Fruit fly (Drosophila melanogaster) whole organism, embryonic: ENCODE measurements around the gene Datp.

Experiments
- Abd-B ChIP-seq: fragments of 200-800 bp; sonication (Bioruptor generic); optimal IDR thresholded peaks from 2 replicates; lab custom pipeline; 2018; ENCODE audit warnings: missing biosample characterization, mild to moderate bottlenecking, missing genetic modification characterization, moderate library complexity
- Aef1 ChIP-seq: fragments of 200-800 bp; sonication (Bioruptor generic); IDR thresholded peaks from 3 replicates; pipeline ENCODE4 v1.3.6; 2022; ENCODE audit warnings: missing biosample characterization, missing genetic modification characterization
- Atf6 ChIP-seq: fragments of 200-800 bp; sonication (Bioruptor generic); IDR thresholded peaks from 2 replicates; pipeline ENCODE4 v1.3.6; 2022; ENCODE audit warnings: missing biosample characterization, missing genetic modification characterization
- Awh ChIP-seq: fragments of 200-800 bp; sonication (Bioruptor generic); IDR thresholded peaks from 2 replicates; pipeline ENCODE4, ENCODE4 v1.3.6; 2022; ENCODE audit warnings: missing biosample characterization, missing genetic modification characterization
- CG12071 ChIP-seq: fragments of 200-800 bp; sonication (Bioruptor generic); optimal IDR thresholded peaks from 3 replicates; lab custom pipeline; 2018; ENCODE audit warnings: missing biosample characterization, mild to moderate bottlenecking, missing genetic modification characterization
- CG12659 ChIP-seq: fragments of 200-800 bp; sonication (Bioruptor generic); optimal IDR thresholded peaks from 3 replicates; lab custom pipeline; 2017; ENCODE audit warnings: mild to moderate bottlenecking, missing biosample characterization, missing genetic modification reagents, missing genetic modification characterization
- CG12942 ChIP-seq: fragments of 200-800 bp; sonication (Bioruptor generic); optimal IDR thresholded peaks from 3 replicates; lab custom pipeline; 2016; ENCODE audit warnings: missing biosample characterization, missing genetic modification characterization
- CG13424 ChIP-seq: fragments of 200-800 bp; sonication (Bioruptor generic); optimal IDR thresholded peaks from 2 replicates; lab custom pipeline; 2019; ENCODE audit warnings: missing biosample characterization, mild to moderate bottlenecking, missing genetic modification characterization, moderate library complexity
- CG14667 ChIP-seq: fragments of 200-800 bp; sonication (Bioruptor generic); IDR thresholded peaks from 2 replicates; pipeline ENCODE4 v1.3.6; 2022; ENCODE audit warnings: missing biosample characterization, missing genetic modification characterization
- CG1529 ChIP-seq: fragments of 200-800 bp; sonication (Bioruptor generic); optimal IDR thresholded peaks from 3 replicates; lab custom pipeline; 2018; ENCODE audit warnings: missing biosample characterization, missing genetic modification characterization
- CG18619 ChIP-seq: fragments of 200-800 bp; sonication (Bioruptor generic); optimal IDR thresholded peaks from 3 replicates; lab custom pipeline; 2017; ENCODE audit warnings: missing biosample characterization, mild to moderate bottlenecking, missing genetic modification characterization
- CG2116 ChIP-seq: fragments of 200-800 bp; sonication (Bioruptor generic); optimal IDR thresholded peaks from 3 replicates; lab custom pipeline; 2018; ENCODE audit warnings: missing biosample characterization, mild to moderate bottlenecking, missing genetic modification characterization
- CG2712 ChIP-seq: fragments of 200-800 bp; optimal IDR thresholded peaks from 3 replicates; lab custom pipeline; 2019; ENCODE audit warnings: missing biosample characterization, mild to moderate bottlenecking, missing genetic modification characterization, moderate library complexity
- CG3281 ChIP-seq: fragments of 200-800 bp; sonication (Bioruptor generic); optimal IDR thresholded peaks from 3 replicates; lab custom pipeline; 2017; ENCODE audit warnings: missing biosample characterization, mild to moderate bottlenecking, missing genetic modification characterization
- CG34376 ChIP-seq: fragments of 200-800 bp; sonication (Bioruptor generic); optimal IDR thresholded peaks from 2 replicates; lab custom pipeline; 2018; ENCODE audit warnings: missing biosample characterization, mild to moderate bottlenecking, missing genetic modification characterization
- CG4854 ChIP-seq: fragments of 200-800 bp; sonication (Bioruptor generic); optimal IDR thresholded peaks from 2 replicates; lab custom pipeline; 2016; ENCODE audit warnings: missing biosample characterization, missing genetic modification characterization, inconsistent platforms
- CG8924 ChIP-seq: fragments of 200-800 bp; optimal IDR thresholded peaks from 3 replicates; lab custom pipeline; 2019; ENCODE audit warnings: missing biosample characterization, mild to moderate bottlenecking, missing genetic modification characterization, moderate library complexity
- CG9797 ChIP-seq: fragments of 200-800 bp; sonication (Bioruptor generic); optimal IDR thresholded peaks from 3 replicates; lab custom pipeline; 2018; ENCODE audit warnings: missing biosample characterization, mild to moderate bottlenecking, missing genetic modification characterization
- CrebB ChIP-seq: fragments of 200-800 bp; sonication (Bioruptor generic); optimal IDR thresholded peaks from 3 replicates; lab custom pipeline; 2018; ENCODE audit warnings: missing biosample characterization, mild to moderate bottlenecking, missing genetic modification characterization
- D19A ChIP-seq: fragments of 200-800 bp; optimal IDR thresholded peaks from 3 replicates; lab custom pipeline; 2019; ENCODE audit warnings: missing biosample characterization, mild to moderate bottlenecking, missing genetic modification characterization, moderate library complexity
- Doc3 ChIP-seq: fragments of 200-800 bp; sonication (Bioruptor generic); IDR thresholded peaks from 3 replicates; pipeline ENCODE4 v1.3.6; 2022; ENCODE audit warnings: missing biosample characterization, missing genetic modification characterization; ENCODE audit not compliant: partially characterized antibody
- Ets65A ChIP-seq: fragments of 200-800 bp; sonication (Bioruptor generic); peaks from one replicate; lab custom pipeline; 2016; ENCODE audit warnings: missing biosample characterization, missing genetic modification characterization
- Mad ChIP-seq: fragments of 200-800 bp; sonication (Bioruptor generic); optimal IDR thresholded peaks from 2 replicates; lab custom pipeline; 2016; ENCODE audit warnings: missing biosample characterization, missing genetic modification characterization
- NC2β ChIP-seq: fragments of 200-800 bp; sonication (Bioruptor generic); optimal IDR thresholded peaks from 2 replicates; lab custom pipeline; 2016; ENCODE audit warnings: missing biosample characterization, missing genetic modification characterization
- NfI ChIP-seq: fragments of 200-800 bp; sonication (Bioruptor generic); optimal IDR thresholded peaks from 3 replicates; lab custom pipeline; 2018; ENCODE audit warnings: missing biosample characterization, mild to moderate bottlenecking, missing genetic modification characterization, moderate library complexity
- Oli ChIP-seq: fragments of 200-800 bp; sonication (Bioruptor generic); optimal IDR thresholded peaks from 2 replicates; lab custom pipeline; 2018; ENCODE audit warnings: missing biosample characterization, mild to moderate bottlenecking, missing genetic modification characterization, moderate library complexity
- Optix ChIP-seq: fragments of 200-800 bp; sonication (Bioruptor generic); IDR thresholded peaks from 3 replicates; pipeline ENCODE4 v1.3.6; 2022; ENCODE audit warnings: missing biosample characterization, missing genetic modification characterization
- Sry-δ ChIP-seq: fragments of 200-800 bp; sonication (Bioruptor generic); optimal IDR thresholded peaks from 2 replicates; lab custom pipeline; 2016; ENCODE audit warnings: missing biosample characterization, missing genetic modification characterization
- al ChIP-seq: fragments of 200-800 bp; sonication (Bioruptor generic); IDR thresholded peaks from 2 replicates; pipeline ENCODE4 v1.3.6; 2022; ENCODE audit warnings: missing biosample characterization, missing genetic modification characterization
- bigmax ChIP-seq: fragments of 200-800 bp; sonication (Bioruptor generic); optimal IDR thresholded peaks from 2 replicates; lab custom pipeline; 2018; ENCODE audit warnings: missing biosample characterization, mild to moderate bottlenecking, missing genetic modification characterization
- br ChIP-seq: fragments of >200 bp; optimal IDR thresholded peaks from 2 replicates; lab custom pipeline; 2017
- caup ChIP-seq: fragments of 200-800 bp; sonication (Bioruptor generic); optimal IDR thresholded peaks from 3 replicates; lab custom pipeline; 2017; ENCODE audit warnings: missing biosample characterization, mild to moderate bottlenecking, missing genetic modification characterization, moderate library complexity; ENCODE audit not compliant: severe bottlenecking
- dati ChIP-seq: fragments of 200-800 bp; sonication (Bioruptor generic); IDR thresholded peaks from 2 replicates; pipeline ENCODE4 v1.3.6; 2022; ENCODE audit warnings: missing biosample characterization, missing genetic modification characterization
- dmrt11E ChIP-seq: fragments of 200-800 bp; sonication (Bioruptor generic); optimal IDR thresholded peaks from 3 replicates; lab custom pipeline; 2018; ENCODE audit warnings: missing biosample characterization, mild to moderate bottlenecking, missing genetic modification characterization, moderate library complexity
- gce ChIP-seq: fragments of 200-800 bp; sonication (Bioruptor generic); IDR thresholded peaks from 3 replicates; pipeline ENCODE4 v1.3.6; 2022; ENCODE audit warnings: missing biosample characterization, missing genetic modification characterization
- grau ChIP-seq: fragments of 200-800 bp; optimal IDR thresholded peaks from 3 replicates; lab custom pipeline; 2019; ENCODE audit warnings: missing biosample characterization, mild to moderate bottlenecking, missing genetic modification characterization, moderate library complexity
- gsb-n ChIP-seq: fragments of 200-800 bp; sonication (Bioruptor generic); optimal IDR thresholded peaks from 3 replicates; lab custom pipeline; 2018; ENCODE audit warnings: missing biosample characterization, mild to moderate bottlenecking, missing genetic modification characterization
- h ChIP-seq: fragments of >200 bp; optimal IDR thresholded peaks from 2 replicates; lab custom pipeline; 2017
- her ChIP-seq: fragments of 200-800 bp; sonication (Bioruptor generic); optimal IDR thresholded peaks from 2 replicates; lab custom pipeline; 2016; ENCODE audit warnings: missing biosample characterization, missing genetic modification characterization
- inv ChIP-seq: fragments of 200-800 bp; sonication (Bioruptor generic); IDR thresholded peaks from 2 replicates; pipeline ENCODE4 v1.3.6; 2022; ENCODE audit warnings: missing biosample characterization, missing genetic modification characterization; ENCODE audit not compliant: partially characterized antibody
- lilli ChIP-seq: fragments of 200-800 bp; sonication (Bioruptor generic); optimal IDR thresholded peaks from 3 replicates; lab custom pipeline; 2016; ENCODE audit warnings: missing biosample characterization, missing genetic modification characterization
- mirr ChIP-seq: fragments of 200-800 bp; sonication (Bioruptor generic); optimal IDR thresholded peaks from 3 replicates; lab custom pipeline; 2018; ENCODE audit warnings: missing biosample characterization, mild to moderate bottlenecking, missing genetic modification characterization
- prd ChIP-seq, 3 experiments: fragments of >200 bp in 2 of 3; fragments of 200-800 bp in 1 of 3; sonication (Bioruptor generic) in 1 of 3; optimal IDR thresholded peaks in 2 of 3; IDR thresholded peaks in 1 of 3; 2 replicates in 2 of 3; 3 replicates in 1 of 3; pipeline versions ENCODE4 v1.3.6 to Lab custom; 2017 to 2022; ENCODE audit warnings: missing biosample characterization in 1 of 3, missing genetic modification characterization in 1 of 3
- rib ChIP-seq: fragments of 200-800 bp; sonication (Bioruptor generic); IDR thresholded peaks from 2 replicates; pipeline ENCODE4 v1.3.6; 2022; ENCODE audit warnings: missing biosample characterization, missing genetic modification characterization
- row ChIP-seq: fragments of 200-800 bp; sonication (Bioruptor generic); IDR thresholded peaks from 3 replicates; pipeline ENCODE4 v1.3.6; 2022; ENCODE audit warnings: missing biosample characterization, missing genetic modification characterization
- sd ChIP-seq: fragments of 200-800 bp; sonication (Bioruptor generic); optimal IDR thresholded peaks from 3 replicates; lab custom pipeline; 2018; ENCODE audit warnings: missing biosample characterization, mild to moderate bottlenecking, missing genetic modification characterization, moderate library complexity
- slp2 ChIP-seq: fragments of 200-800 bp; sonication (Bioruptor generic); optimal IDR thresholded peaks from 2 replicates; lab custom pipeline; 2016; ENCODE audit warnings: missing biosample characterization, missing genetic modification characterization
- sug ChIP-seq: fragments of 200-800 bp; optimal IDR thresholded peaks from 2 replicates; lab custom pipeline; 2019; ENCODE audit warnings: missing biosample characterization, mild to moderate bottlenecking, missing genetic modification characterization, moderate library complexity
- vnd ChIP-seq: fragments of 200-800 bp; sonication (Bioruptor generic); IDR thresholded peaks from 3 replicates; pipeline ENCODE4 v1.3.6; 2022; ENCODE audit warnings: missing biosample characterization, missing genetic modification characterization; ENCODE audit not compliant: partially characterized antibody
- zen2 ChIP-seq: fragments of 200-800 bp; sonication (Bioruptor generic); IDR thresholded peaks from 3 replicates; pipeline ENCODE4 v1.3.6; 2022; ENCODE audit warnings: missing biosample characterization, missing genetic modification characterization; ENCODE audit not compliant: partially characterized antibody
- zfh1 ChIP-seq: fragments of 200-800 bp; sonication (Bioruptor generic); IDR thresholded peaks from 3 replicates; pipeline ENCODE4 v1.3.6; 2022; ENCODE audit warnings: missing biosample characterization, missing genetic modification characterization
- zfh2 ChIP-seq: fragments of 200-800 bp; sonication (Bioruptor generic); optimal IDR thresholded peaks from 2 replicates; lab custom pipeline; 2016; ENCODE audit warnings: missing biosample characterization, missing genetic modification characterization

Gene Datp

DNA sequence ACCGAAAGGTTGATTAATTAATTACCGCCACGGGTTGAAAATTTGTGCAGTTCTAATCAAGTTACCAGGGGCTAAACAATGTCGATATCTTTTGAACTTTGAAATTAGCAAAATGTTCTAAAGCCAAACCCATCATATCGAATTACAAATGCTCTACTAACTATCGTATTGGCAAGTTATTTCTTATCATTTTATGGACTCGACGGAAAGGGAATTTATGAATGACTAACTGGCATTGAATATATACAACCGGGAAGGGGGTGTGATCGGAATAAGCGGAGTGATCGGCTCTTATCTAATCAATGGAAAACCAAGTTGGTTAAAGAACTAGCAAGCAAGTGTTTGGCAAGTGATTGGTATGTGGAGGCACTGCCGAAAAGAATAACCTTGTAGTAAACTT is 4.9 kb upstream of the Datp start:
- TF ChIP-seq caup (GFP tag; lab: Kevin White, UChicago) (peak; percentile 65), Ets65A (GFP tag; lab: Kevin White, UChicago) (no peak), Awh (no peak), gsb-n (no peak), sug (tag; lab: Kevin White, UChicago) (peak; percentile 75), CG12942 (GFP tag; lab: Kevin White, UChicago) (no peak), zen2 (GFP tag; lab: Robert Waterston, UW) (no peak), lilli (GFP tag; lab: Kevin White, UChicago) (peak; percentile 24), Optix (GFP tag; lab: Robert Waterston, UW) (no peak), br (lab: Kevin White, UChicago) (no peak), CG3281 (peak; percentile 2), CG4854 (GFP tag; lab: Kevin White, UChicago) (no peak), CrebB (tag; lab: Kevin White, UChicago) (no peak), dati (GFP tag; lab: Robert Waterston, UW) (no peak), mirr (GFP tag; lab: Kevin White, UChicago) (peak; percentile 99), slp2 (GFP tag; lab: Kevin White, UChicago) (no peak), Atf6 (GFP tag; lab: Robert Waterston, UW) (peak; percentile 62; the same call in 1 of the 2 replicates), inv (no peak), Mad (no peak), CG1529 (no peak), Doc3 (no peak), NC2β (GFP tag; lab: Kevin White, UChicago) (no peak), Abd-B (no peak), dmrt11E (no peak), sd (peak; percentile 92), h (lab: Kevin White, UChicago) (no peak), prd (optimal IDR thresholded peaks at IDR 0.05; lab: Kevin White, UChicago) (no peak), prd (GFP tag; IDR thresholded peaks at IDR 0.05; lab: Robert Waterston, UW) (no peak), CG12071 (peak; percentile 8), her (GFP tag; lab: Kevin White, UChicago) (peak; percentile 18), zfh2 (GFP tag; lab: Kevin White, UChicago) (no peak), NfI (GFP tag; lab: Kevin White, UChicago) (peak; percentile 23), rib (peak; percentile 73), CG14667 (GFP tag; lab: Robert Waterston, UW) (no peak), D19A (peak; percentile 96), CG34376 (GFP tag; lab: Kevin White, UChicago) (peak; percentile 84), CG2116 (no peak), gce (GFP tag; lab: Robert Waterston, UW) (no peak), CG8924 (no peak), vnd (GFP tag; lab: Robert Waterston, UW) (no peak), Aef1 (GFP tag; lab: Robert Waterston, UW) (no peak), Oli (tag; lab: Kevin White, UChicago) (no peak), CG9797 (GFP tag; lab: Kevin White, UChicago) (no peak), grau (peak; percentile 15), zfh1 (GFP tag; lab: Robert Waterston, UW) (no peak), al (no peak), CG18619 (GFP tag; lab: Kevin White, UChicago) (no peak), CG2712 (tag; lab: Kevin White, UChicago) (no peak), Sry-δ (GFP tag; lab: Kevin White, UChicago) (no peak), bigmax (GFP tag; lab: Kevin White, UChicago) (no peak), row (GFP tag; lab: Robert Waterston, UW) (peak; percentile 76), CG12659 (GFP tag; lab: Kevin White, UChicago) (peak; percentile 8), CG13424 (tag; lab: Kevin White, UChicago) (no peak)
